Fruit fly (Drosophila melanogaster) whole organism, embryonic: Measurements from ENCODE around the gene DnaJ-H.

Experiments used
- Asciz ChIP-seq: fragments of 200-800 bp; sonication (Bioruptor generic); optimal IDR thresholded peaks from 2 replicates; lab custom pipeline; 2017; ENCODE audit warnings: missing biosample characterization, mild to moderate bottlenecking, missing genetic modification characterization, missing genetic modification reagents
- CG10654 ChIP-seq: fragments of 200-800 bp; sonication (Bioruptor generic); optimal IDR thresholded peaks from 2 replicates; lab custom pipeline; 2016; ENCODE audit warnings: missing biosample characterization, missing genetic modification characterization
- CG11247 ChIP-seq: fragments of 200-800 bp; sonication (Bioruptor generic); IDR thresholded peaks from 2 replicates; pipeline ENCODE4 v1.3.6; 2022; ENCODE audit warnings: missing biosample characterization, missing genetic modification characterization
- CG11398 ChIP-seq: fragments of 200-800 bp; sonication (Bioruptor generic); optimal IDR thresholded peaks from 2 replicates; lab custom pipeline; 2016; ENCODE audit warnings: missing biosample characterization, missing genetic modification characterization
- CG12104 ChIP-seq: fragments of 200-800 bp; sonication (Bioruptor generic); optimal IDR thresholded peaks from 3 replicates; lab custom pipeline; 2016; ENCODE audit warnings: missing biosample characterization, missing genetic modification characterization
- CG13424 ChIP-seq: fragments of 200-800 bp; sonication (Bioruptor generic); optimal IDR thresholded peaks from 2 replicates; lab custom pipeline; 2019; ENCODE audit warnings: missing biosample characterization, mild to moderate bottlenecking, missing genetic modification characterization, moderate library complexity
- CG13624 ChIP-seq: fragments of 200-800 bp; sonication (Bioruptor generic); optimal IDR thresholded peaks from 2 replicates; lab custom pipeline; 2016; ENCODE audit warnings: missing biosample characterization, missing genetic modification characterization
- CG14014 ChIP-seq: fragments of 200-800 bp; sonication (Bioruptor generic); IDR thresholded peaks from 2 replicates; pipeline ENCODE4 v1.3.6; 2022; ENCODE audit warnings: missing biosample characterization, missing genetic modification characterization
- CG15601 ChIP-seq: fragments of 200-800 bp; sonication (Bioruptor generic); optimal IDR thresholded peaks from 3 replicates; lab custom pipeline; 2019; ENCODE audit warnings: missing biosample characterization, mild to moderate bottlenecking, missing genetic modification characterization, moderate library complexity
- CG16779 ChIP-seq: fragments of 200-800 bp; sonication (Bioruptor generic); IDR thresholded peaks from 2 replicates; pipeline ENCODE4 v1.3.6; 2022; ENCODE audit warnings: missing biosample characterization, missing genetic modification characterization
- CG34376 ChIP-seq: fragments of 200-800 bp; sonication (Bioruptor generic); optimal IDR thresholded peaks from 2 replicates; lab custom pipeline; 2018; ENCODE audit warnings: missing biosample characterization, mild to moderate bottlenecking, missing genetic modification characterization
- Dip3 ChIP-seq: fragments of 200-800 bp; sonication (Bioruptor generic); optimal IDR thresholded peaks from 3 replicates; lab custom pipeline; 2016; ENCODE audit warnings: missing biosample characterization, missing genetic modification characterization
- Doc3 ChIP-seq: fragments of 200-800 bp; sonication (Bioruptor generic); IDR thresholded peaks from 3 replicates; pipeline ENCODE4 v1.3.6; 2022; ENCODE audit warnings: missing biosample characterization, missing genetic modification characterization; ENCODE audit not compliant: partially characterized antibody
- Dp ChIP-seq: fragments of 200-800 bp; sonication (Bioruptor generic); optimal IDR thresholded peaks from 2 replicates; lab custom pipeline; 2018; ENCODE audit warnings: missing biosample characterization, mild to moderate bottlenecking, missing genetic modification characterization, moderate library complexity
- MESR4 ChIP-seq: fragments of 200-800 bp; sonication (Bioruptor generic); optimal IDR thresholded peaks from 2 replicates; lab custom pipeline; 2018; ENCODE audit warnings: missing biosample characterization, mild to moderate bottlenecking, missing genetic modification characterization, moderate library complexity
- Myb ChIP-seq: fragments of 200-800 bp; sonication (Bioruptor generic); optimal IDR thresholded peaks from 2 replicates; lab custom pipeline; 2016; ENCODE audit warnings: missing biosample characterization, missing genetic modification characterization
- Ravus ChIP-seq: fragments of 200-800 bp; sonication (Bioruptor generic); IDR thresholded peaks from 2 replicates; pipeline ENCODE4 v1.3.6; 2022; ENCODE audit warnings: missing biosample characterization, missing genetic modification characterization
- Side ChIP-seq: fragments of 200-800 bp; sonication (Bioruptor generic); optimal IDR thresholded peaks from 2 replicates; lab custom pipeline; 2016; ENCODE audit warnings: missing biosample characterization, missing genetic modification characterization
- Sox102F ChIP-seq: fragments of 200-800 bp; sonication (Bioruptor generic); optimal IDR thresholded peaks from 2 replicates; lab custom pipeline; 2018; ENCODE audit warnings: missing biosample characterization, mild to moderate bottlenecking, missing genetic modification characterization, moderate library complexity
- Trl ChIP-seq, 3 experiments: fragments of >200 bp in 2 of 3; fragments of 200-800 bp in 1 of 3; sonication (Bioruptor generic) in 1 of 3; optimal IDR thresholded peaks; 2 replicates in 1 of 3; 3 replicates in 2 of 3; lab custom pipeline; 2016 to 2017; ENCODE audit warnings: missing biosample characterization in 1 of 3, missing genetic modification characterization in 1 of 3
- Xrp1 ChIP-seq: fragments of 200-800 bp; sonication (Bioruptor generic); IDR thresholded peaks from 2 replicates; pipeline ENCODE4 v1.3.6; 2022; ENCODE audit warnings: missing biosample characterization, missing genetic modification characterization
- bab2 ChIP-seq: fragments of 200-800 bp; sonication (Bioruptor generic); optimal IDR thresholded peaks from 2 replicates; lab custom pipeline; 2016; ENCODE audit warnings: missing biosample characterization, missing genetic modification characterization
- bigmax ChIP-seq: fragments of 200-800 bp; sonication (Bioruptor generic); optimal IDR thresholded peaks from 2 replicates; lab custom pipeline; 2018; ENCODE audit warnings: missing biosample characterization, mild to moderate bottlenecking, missing genetic modification characterization
- crp ChIP-seq, 2 experiments: fragments of 200-800 bp; sonication (Bioruptor generic); optimal IDR thresholded peaks; 2 replicates in 1 of 2; 3 replicates in 1 of 2; lab custom pipeline; 2017; ENCODE audit warnings: missing biosample characterization in 2 of 2, missing genetic modification characterization in 2 of 2, mild to moderate bottlenecking in 1 of 2, moderate library complexity in 1 of 2
- cwo ChIP-seq: fragments of 200-800 bp; sonication (Bioruptor generic); optimal IDR thresholded peaks from 3 replicates; lab custom pipeline; 2017; ENCODE audit warnings: missing biosample characterization, missing genetic modification characterization, mild to moderate bottlenecking, moderate library complexity, missing genetic modification reagents
- da ChIP-seq: fragments of 200-800 bp; sonication (Bioruptor generic); optimal IDR thresholded peaks from 2 replicates; lab custom pipeline; 2016; ENCODE audit warnings: missing biosample characterization, missing genetic modification characterization
- dimm ChIP-seq: fragments of 200-800 bp; sonication (Bioruptor generic); IDR thresholded peaks from 2 replicates; pipeline ENCODE4 v1.3.6; 2022; ENCODE audit warnings: missing biosample characterization, missing genetic modification characterization
- emc ChIP-seq: fragments of 200-800 bp; sonication (Bioruptor generic); optimal IDR thresholded peaks from 2 replicates; lab custom pipeline; 2016; ENCODE audit warnings: missing biosample characterization, missing genetic modification characterization
- ewg ChIP-seq: fragments of 200-800 bp; sonication (Bioruptor generic); optimal IDR thresholded peaks from 3 replicates; lab custom pipeline; 2017; ENCODE audit warnings: mild to moderate bottlenecking, missing biosample characterization, missing genetic modification reagents, missing genetic modification characterization
- eyg ChIP-seq: fragments of 200-800 bp; sonication (Bioruptor generic); optimal IDR thresholded peaks from 3 replicates; lab custom pipeline; 2016; ENCODE audit warnings: missing biosample characterization, missing genetic modification characterization
- fd102C ChIP-seq: fragments of 200-800 bp; sonication (Bioruptor generic); optimal IDR thresholded peaks from 2 replicates; lab custom pipeline; 2018; ENCODE audit warnings: missing biosample characterization, mild to moderate bottlenecking, missing genetic modification characterization, moderate library complexity
- fd64A ChIP-seq: fragments of 200-800 bp; sonication (Bioruptor generic); optimal IDR thresholded peaks from 3 replicates; lab custom pipeline; 2018; ENCODE audit warnings: missing biosample characterization, mild to moderate bottlenecking, missing genetic modification characterization
- gce ChIP-seq: fragments of 200-800 bp; sonication (Bioruptor generic); IDR thresholded peaks from 3 replicates; pipeline ENCODE4 v1.3.6; 2022; ENCODE audit warnings: missing biosample characterization, missing genetic modification characterization
- gro ChIP-seq: fragments of 200-800 bp; sonication (Bioruptor generic); optimal IDR thresholded peaks from 2 replicates; lab custom pipeline; 2016; ENCODE audit warnings: missing biosample characterization, missing genetic modification characterization
- insv ChIP-seq, 2 experiments: fragments of 200-800 bp; sonication (Bioruptor generic); optimal IDR thresholded peaks; 3 replicates each; lab custom pipeline; 2016 to 2018; ENCODE audit warnings: missing biosample characterization in 2 of 2, missing genetic modification characterization in 2 of 2
- lmd ChIP-seq: fragments of 200-800 bp; sonication (Bioruptor generic); IDR thresholded peaks from 2 replicates; pipeline ENCODE4 v1.3.6; 2022; ENCODE audit warnings: missing biosample characterization, missing genetic modification characterization
- mirr ChIP-seq: fragments of 200-800 bp; sonication (Bioruptor generic); optimal IDR thresholded peaks from 3 replicates; lab custom pipeline; 2018; ENCODE audit warnings: missing biosample characterization, mild to moderate bottlenecking, missing genetic modification characterization
- nerfin-1 ChIP-seq: fragments of 200-800 bp; sonication (Bioruptor generic); optimal IDR thresholded peaks from 3 replicates; lab custom pipeline; 2019; ENCODE audit warnings: missing biosample characterization, mild to moderate bottlenecking, missing genetic modification characterization, moderate library complexity
- nom ChIP-seq: fragments of 200-800 bp; sonication (Bioruptor generic); optimal IDR thresholded peaks from 2 replicates; lab custom pipeline; 2017; ENCODE audit warnings: missing biosample characterization, missing genetic modification characterization, mild to moderate bottlenecking, moderate library complexity, missing genetic modification reagents
- oc ChIP-seq: fragments of 200-800 bp; sonication (Bioruptor generic); optimal IDR thresholded peaks from 2 replicates; lab custom pipeline; 2018; ENCODE audit warnings: missing biosample characterization, mild to moderate bottlenecking, missing genetic modification characterization, moderate library complexity
- seq ChIP-seq: fragments of 200-800 bp; sonication (Bioruptor generic); IDR thresholded peaks from 2 replicates; pipeline ENCODE4 v1.3.6; 2022; ENCODE audit warnings: missing biosample characterization, missing genetic modification characterization
- stwl ChIP-seq: fragments of 200-800 bp; sonication (Bioruptor generic); optimal IDR thresholded peaks from 3 replicates; lab custom pipeline; 2018; ENCODE audit warnings: missing biosample characterization, mild to moderate bottlenecking, missing genetic modification characterization, moderate library complexity
- tap ChIP-seq: fragments of 200-800 bp; optimal IDR thresholded peaks from 3 replicates; lab custom pipeline; 2019; ENCODE audit warnings: missing biosample characterization, mild to moderate bottlenecking, missing genetic modification characterization, moderate library complexity
- tgo ChIP-seq: fragments of 200-800 bp; sonication (Bioruptor generic); IDR thresholded peaks from 3 replicates; pipeline ENCODE4 v1.3.6; 2022; ENCODE audit warnings: missing biosample characterization, missing genetic modification characterization
- tio ChIP-seq: fragments of 200-800 bp; sonication (Bioruptor generic); optimal IDR thresholded peaks from 2 replicates; lab custom pipeline; 2017; ENCODE audit warnings: missing biosample characterization, missing genetic modification characterization, inconsistent platforms
- tup ChIP-seq: fragments of 200-800 bp; sonication (Bioruptor generic); optimal IDR thresholded peaks from 2 replicates; lab custom pipeline; 2016; ENCODE audit warnings: missing biosample characterization, mild to moderate bottlenecking, missing genetic modification characterization, moderate library complexity
- vfl ChIP-seq: fragments of 200-800 bp; sonication (Bioruptor generic); optimal IDR thresholded peaks from 2 replicates; lab custom pipeline; 2016; ENCODE audit warnings: missing biosample characterization, missing genetic modification characterization
- wek ChIP-seq: fragments of 200-800 bp; sonication (Bioruptor generic); optimal IDR thresholded peaks from 3 replicates; lab custom pipeline; 2018; ENCODE audit warnings: missing biosample characterization, mild to moderate bottlenecking, missing genetic modification characterization, moderate library complexity

DnaJ-H gene

DNA sequence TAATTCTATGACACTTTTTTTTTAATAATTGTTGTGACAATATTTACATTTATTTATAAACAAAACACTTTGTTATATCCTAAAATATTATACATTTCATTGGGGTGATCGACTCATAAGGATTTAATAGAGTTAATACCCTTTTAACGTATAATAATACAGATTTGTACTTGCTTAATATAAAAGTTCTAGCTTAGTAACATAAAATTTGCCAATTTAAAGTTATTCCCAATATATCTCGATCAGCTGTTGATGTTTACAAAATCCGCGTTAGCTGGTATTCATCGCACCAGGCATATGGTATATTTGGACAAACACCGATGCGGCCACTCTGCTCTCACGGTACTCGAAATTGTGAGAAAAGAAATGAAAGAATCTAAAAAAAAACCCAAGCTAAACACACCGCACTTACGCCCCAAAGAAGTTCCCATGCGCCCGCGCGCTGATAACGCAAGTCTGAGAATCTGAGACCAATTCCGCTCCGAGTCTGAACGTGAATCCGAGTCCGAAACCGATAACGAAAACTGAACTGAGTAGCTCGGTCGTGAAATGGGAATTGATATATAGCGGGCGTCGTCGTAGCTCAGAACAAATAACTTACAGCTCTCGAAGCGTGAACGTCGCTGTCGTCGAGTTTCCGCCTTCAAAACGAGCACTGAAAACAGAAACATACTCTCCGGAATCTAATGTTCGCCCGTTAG is 37.7 kb upstream of the DnaJ-H start, which contains the start of gene Pect (continued):
- no peak for TF ChIP-seq dimm (GFP tag; lab: Robert Waterston, UW)
- peak; percentile 96 for TF ChIP-seq CG34376 (GFP tag; lab: Kevin White, UChicago)
- TF ChIP-seq CG11247, result no peak
- TF ChIP-seq emc (GFP tag; lab: Kevin White, UChicago), result no peak
- TF ChIP-seq Ravus (GFP tag; lab: Robert Waterston, UW), result no peak
- TF ChIP-seq Trl (optimal IDR thresholded peaks at IDR 0.05; lab: Kevin White, UChicago), result peak in 1 of 2 experiments; percentile 66
- TF ChIP-seq Trl (GFP tag; optimal IDR thresholded peaks at IDR 0.05; lab: Kevin White, UChicago), result no peak
- TF ChIP-seq CG15601 (tag; lab: Kevin White, UChicago), result no peak
- peak; percentile 8 for TF ChIP-seq CG12104 (GFP tag; lab: Kevin White, UChicago)
- TF ChIP-seq CG16779, result no peak
- TF ChIP-seq CG10654, result no peak
- TF ChIP-seq Xrp1 (GFP tag; lab: Robert Waterston, UW), result peak; percentile 19; the same call in 1 of the 2 replicates
- no peak for TF ChIP-seq Side (GFP tag; lab: Kevin White, UChicago)
- no peak for TF ChIP-seq fd64A
- peak; percentile 37; the same call in 2 of the 3 replicates for TF ChIP-seq tgo (GFP tag; lab: Robert Waterston, UW)
- no peak for TF ChIP-seq tup (GFP tag; lab: Kevin White, UChicago)
- TF ChIP-seq MESR4 (GFP tag; lab: Kevin White, UChicago), result peak; percentile 83
- TF ChIP-seq crp (GFP tag; optimal IDR thresholded peaks at IDR 0.05; lab: Kevin White, UChicago), result peak; percentile 82 to 95
- no peak for TF ChIP-seq Sox102F
- TF ChIP-seq Myb (GFP tag; lab: Kevin White, UChicago), result peak; percentile 6
- peak; percentile 57 for TF ChIP-seq cwo (GFP tag; lab: Kevin White, UChicago)
- no peak for TF ChIP-seq Dip3 (GFP tag; lab: Kevin White, UChicago)
- TF ChIP-seq nerfin-1 (tag; lab: Kevin White, UChicago), result no peak
- peak; percentile 59 for TF ChIP-seq CG13424 (tag; lab: Kevin White, UChicago)
- no peak for TF ChIP-seq lmd (GFP tag; lab: Robert Waterston, UW)
- TF ChIP-seq vfl (GFP tag; lab: Kevin White, UChicago), result no peak
- no peak for TF ChIP-seq nom (GFP tag; lab: Kevin White, UChicago)
- TF ChIP-seq oc (tag; lab: Kevin White, UChicago), result no peak
- TF ChIP-seq CG13624 (GFP tag; lab: Kevin White, UChicago), result no peak
- no peak for TF ChIP-seq Asciz
- TF ChIP-seq bab2 (GFP tag; lab: Kevin White, UChicago), result no peak
- no peak for TF ChIP-seq fd102C (GFP tag; lab: Kevin White, UChicago)
- TF ChIP-seq ewg, result peak; percentile 98
- no peak for TF ChIP-seq eyg (GFP tag; lab: Kevin White, UChicago)
- peak; percentile 49 for TF ChIP-seq mirr (GFP tag; lab: Kevin White, UChicago)
- TF ChIP-seq CG11398 (GFP tag; lab: Kevin White, UChicago), result no peak
- no peak for TF ChIP-seq gce (GFP tag; lab: Robert Waterston, UW)
- peak; percentile 62 for TF ChIP-seq gro
- 0 out of 3 replicates have a peak, but pooled peaks have one; percentile 36 for TF ChIP-seq Doc3
- TF ChIP-seq seq (GFP tag; lab: Robert Waterston, UW), result peak; percentile 44; the same call in 1 of the 2 replicates
- TF ChIP-seq stwl, result peak; percentile 9
- TF ChIP-seq CG14014, result peak; percentile 19; the same call in 1 of the 2 replicates
- TF ChIP-seq tap (tag; lab: Kevin White, UChicago), result no peak
- no peak for TF ChIP-seq da (GFP tag; lab: Kevin White, UChicago)
- peak; percentile 5 for TF ChIP-seq wek (GFP tag; lab: Kevin White, UChicago)
- TF ChIP-seq Dp (GFP tag; lab: Kevin White, UChicago), result peak; percentile 10
- no peak for TF ChIP-seq tio (GFP tag; lab: Kevin White, UChicago)
- no peak for TF ChIP-seq insv (GFP tag; optimal IDR thresholded peaks at IDR 0.05; lab: Kevin White, UChicago)
- TF ChIP-seq bigmax, result no peak
